Worm (Caenorhabditis elegans) whole organism, mixed stage, embryonic: ENCODE measurements around the gene W09H1.4.

Experiments used
- M03D4.4 ChIP-seq: sonication (generic microtip); optimal IDR thresholded peaks from 2 replicates; lab custom pipeline; 2017; ENCODE audit warnings: mild to moderate bottlenecking, missing genetic modification characterization, missing compliant biosample characterization
- bed-3 ChIP-seq: fragments of 200-800 bp; sonication (Bioruptor generic); optimal IDR thresholded peaks from 3 replicates; lab custom pipeline; 2018; ENCODE audit warnings: mild to moderate bottlenecking, missing genetic modification characterization, moderate library complexity, missing compliant biosample characterization
- blmp-1 ChIP-seq: fragments of 150-350 bp; optimal IDR thresholded peaks from 2 replicates; lab custom pipeline; 2014; ENCODE audit warnings: missing biosample characterization, missing genetic modification characterization
- ceh-39 ChIP-seq: fragments of 150-350 bp; optimal IDR thresholded peaks from 2 replicates; lab custom pipeline; 2014; ENCODE audit warnings: missing biosample characterization, missing genetic modification characterization
- ceh-43 ChIP-seq: fragments of 200-800 bp; sonication (Bioruptor generic); optimal IDR thresholded peaks from 2 replicates; lab custom pipeline; 2018; ENCODE audit warnings: mild to moderate bottlenecking, missing genetic modification characterization, moderate library complexity, missing compliant biosample characterization
- ceh-83 ChIP-seq: fragments of 200-800 bp; sonication (Bioruptor generic); optimal IDR thresholded peaks from 2 replicates; lab custom pipeline; 2018; ENCODE audit warnings: mild to moderate bottlenecking, missing genetic modification characterization, missing compliant biosample characterization
- ces-1 ChIP-seq: fragments of 150-350 bp; optimal IDR thresholded peaks from 2 replicates; lab custom pipeline; 2014; ENCODE audit warnings: missing biosample characterization, missing genetic modification reagents, missing genetic modification characterization
- cnd-1 ChIP-seq: fragments of 200-800 bp; sonication (Bioruptor generic); optimal IDR thresholded peaks from 2 replicates; lab custom pipeline; 2018; ENCODE audit warnings: mild to moderate bottlenecking, missing genetic modification characterization, missing compliant biosample characterization
- drap-1 ChIP-seq: fragments of 200-800 bp; sonication (Bioruptor generic); optimal IDR thresholded peaks from 3 replicates; lab custom pipeline; 2018; ENCODE audit warnings: mild to moderate bottlenecking, missing genetic modification characterization, missing compliant biosample characterization
- elt-1 ChIP-seq: sonication (generic microtip); optimal IDR thresholded peaks from 2 replicates; lab custom pipeline; 2017; ENCODE audit warnings: missing genetic modification characterization, mild to moderate bottlenecking, missing compliant biosample characterization, antibody characterized with exemption, moderate library complexity, borderline replicate concordance; ENCODE audit not compliant: insufficient read depth
- elt-3 ChIP-seq: fragments of 150-350 bp; optimal IDR thresholded peaks from 2 replicates; lab custom pipeline; 2014; ENCODE audit warnings: missing biosample characterization, missing genetic modification characterization
- flh-1 ChIP-seq: fragments of 200-800 bp; sonication (Bioruptor generic); optimal IDR thresholded peaks from 2 replicates; lab custom pipeline; 2018; ENCODE audit warnings: mild to moderate bottlenecking, missing genetic modification characterization, moderate library complexity, missing compliant biosample characterization
- ham-2 ChIP-seq: fragments of 200-800 bp; sonication (Bioruptor generic); optimal IDR thresholded peaks from 2 replicates; lab custom pipeline; 2018; ENCODE audit warnings: mild to moderate bottlenecking, missing genetic modification characterization, missing compliant biosample characterization
- hlh-1 ChIP-seq: fragments of 150-350 bp; optimal IDR thresholded peaks from 2 replicates; lab custom pipeline; 2014; ENCODE audit warnings: missing biosample characterization, missing genetic modification reagents, missing genetic modification characterization
- lin-13 ChIP-seq: fragments of 150-350 bp; optimal IDR thresholded peaks from 2 replicates; lab custom pipeline; 2014; ENCODE audit warnings: missing biosample characterization, missing genetic modification characterization
- lin-32 ChIP-seq: fragments of 200-800 bp; sonication (Bioruptor generic); optimal IDR thresholded peaks from 2 replicates; lab custom pipeline; 2018; ENCODE audit warnings: mild to moderate bottlenecking, missing genetic modification characterization, missing compliant biosample characterization
- lsy-2 ChIP-seq: fragments of 150-350 bp; optimal IDR thresholded peaks from 2 replicates; lab custom pipeline; 2014; ENCODE audit warnings: missing biosample characterization, missing genetic modification characterization
- mab-5 ChIP-seq: fragments of 150-350 bp; optimal IDR thresholded peaks from 2 replicates; lab custom pipeline; 2014; ENCODE audit warnings: missing biosample characterization, missing genetic modification characterization
- mep-1 ChIP-seq: fragments of 150-350 bp; optimal IDR thresholded peaks from 2 replicates; lab custom pipeline; 2017; ENCODE audit warnings: missing biosample characterization, missing genetic modification reagents, missing genetic modification characterization, inconsistent platforms
- mls-2 ChIP-seq: sonication (generic microtip); optimal IDR thresholded peaks from 2 replicates; lab custom pipeline; 2016; ENCODE audit warnings: mild to moderate bottlenecking, missing genetic modification characterization, moderate library complexity, missing compliant biosample characterization
- nhr-12 ChIP-seq: fragments of 150-350 bp; optimal IDR thresholded peaks from 2 replicates; lab custom pipeline; 2014; ENCODE audit warnings: missing biosample characterization, missing genetic modification characterization
- nhr-2 ChIP-seq: fragments of 150-350 bp; optimal IDR thresholded peaks from 2 replicates; lab custom pipeline; 2014; ENCODE audit warnings: missing biosample characterization, missing genetic modification characterization
- nhr-237 ChIP-seq: fragments of 150-350 bp; optimal IDR thresholded peaks from 2 replicates; lab custom pipeline; 2014; ENCODE audit warnings: missing biosample characterization, missing genetic modification characterization
- nhr-28 ChIP-seq: fragments of 150-350 bp; optimal IDR thresholded peaks from 2 replicates; lab custom pipeline; 2014; ENCODE audit warnings: missing biosample characterization, missing genetic modification characterization
- nhr-76 ChIP-seq: sonication (generic microtip); optimal IDR thresholded peaks from 2 replicates; lab custom pipeline; 2017; ENCODE audit warnings: missing biosample characterization, missing genetic modification characterization
- pha-4 ChIP-seq: fragments of 150-350 bp; optimal IDR thresholded peaks from 2 replicates; lab custom pipeline; 2018; ENCODE audit warnings: missing biosample characterization, missing genetic modification reagents, missing genetic modification characterization
- snpc-4 ChIP-seq: fragments of 150-350 bp; optimal IDR thresholded peaks from 2 replicates; lab custom pipeline; 2014; ENCODE audit warnings: missing biosample characterization, missing genetic modification characterization
- sptf-1 ChIP-seq: sonication (generic microtip); optimal IDR thresholded peaks from 2 replicates; lab custom pipeline; 2017; ENCODE audit warnings: mild to moderate bottlenecking, missing genetic modification characterization, moderate library complexity, missing compliant biosample characterization
- tbx-8 ChIP-seq: fragments of 200-800 bp; sonication (Bioruptor generic); optimal IDR thresholded peaks from 2 replicates; lab custom pipeline; 2018; ENCODE audit warnings: mild to moderate bottlenecking, missing genetic modification characterization, moderate library complexity, missing compliant biosample characterization
- unc-120 ChIP-seq: sonication (generic microtip); optimal IDR thresholded peaks from 2 replicates; lab custom pipeline; 2017; ENCODE audit warnings: missing genetic modification characterization, missing compliant biosample characterization; ENCODE audit not compliant: poor library complexity, severe bottlenecking
- unc-39 ChIP-seq: fragments of 150-350 bp; optimal IDR thresholded peaks from 2 replicates; lab custom pipeline; 2014; ENCODE audit warnings: missing biosample characterization, missing genetic modification characterization
- unc-62 ChIP-seq: fragments of 150-350 bp; optimal IDR thresholded peaks from 2 replicates; lab custom pipeline; 2014; ENCODE audit warnings: missing biosample characterization, missing genetic modification reagents, missing genetic modification characterization
- zip-8 ChIP-seq: fragments of 150-350 bp; optimal IDR thresholded peaks from 2 replicates; lab custom pipeline; 2014; ENCODE audit warnings: missing biosample characterization, missing genetic modification characterization
- ztf-11 ChIP-seq: fragments of 150-350 bp; optimal IDR thresholded peaks from 2 replicates; lab custom pipeline; 2014; ENCODE audit warnings: missing biosample characterization, missing genetic modification characterization

W09H1.4 gene

ce11 chrII:13156971-13157370 is 26.4 kb upstream of the W09H1.4 start, which contains the start of the genes hpr-17 and F32A11.1:
hpr-17 (minus strand) TSS chrII:13157047.
F32A11.1 (plus strand) TSS chrII:13157329.
- TF ChIP-seq nhr-2 (tag; lab: Kevin White, UChicago), result no peak
- no peak for TF ChIP-seq unc-62 (GFP tag; lab: Kevin White, UChicago)
- peak; percentile 42 for TF ChIP-seq ces-1 (GFP tag; lab: Kevin White, UChicago)
- TF ChIP-seq flh-1 (GFP tag; lab: Kevin White, UChicago), result no peak
- TF ChIP-seq drap-1 (GFP tag; lab: Kevin White, UChicago), result no peak
- peak; percentile 73 for TF ChIP-seq mep-1 (tag; lab: Kevin White, UChicago)
- TF ChIP-seq ceh-83 (GFP tag; lab: Kevin White, UChicago), result no peak
- no peak for TF ChIP-seq ceh-43
- no peak for TF ChIP-seq unc-39
- peak; percentile 58 for TF ChIP-seq lin-13
- peak; percentile 26 for TF ChIP-seq mab-5
- no peak for TF ChIP-seq ceh-39
- no peak for TF ChIP-seq elt-1 (tag; lab: Kevin White, UChicago)
- TF ChIP-seq snpc-4, result no peak
- TF ChIP-seq tbx-8 (GFP tag; lab: Kevin White, UChicago), result no peak
- peak; percentile 56 for TF ChIP-seq nhr-237
- peak; percentile 56 for TF ChIP-seq pha-4 (tag; lab: Kevin White, UChicago)
- no peak for TF ChIP-seq blmp-1 (tag; lab: Kevin White, UChicago)
- peak; percentile 12 for TF ChIP-seq hlh-1 (tag; lab: Kevin White, UChicago)
- no peak for TF ChIP-seq nhr-12 (tag; lab: Kevin White, UChicago)
- no peak for TF ChIP-seq zip-8 (tag; lab: Kevin White, UChicago)
- TF ChIP-seq ham-2 (GFP tag; lab: Kevin White, UChicago), result no peak
- no peak for TF ChIP-seq nhr-76 (tag; lab: Kevin White, UChicago)
- TF ChIP-seq sptf-1, result peak; percentile 50
- peak; percentile 67 for TF ChIP-seq lsy-2 (tag; lab: Kevin White, UChicago)
- peak; percentile 22 for TF ChIP-seq ztf-11
- no peak for TF ChIP-seq mls-2 (tag; lab: Kevin White, UChicago)

- TF ChIP-seq sptf-1 (no peak), nhr-12 (tag; lab: Kevin White, UChicago) (no peak), snpc-4 (no peak), lsy-2 (tag; lab: Kevin White, UChicago) (no peak), flh-1 (GFP tag; lab: Kevin White, UChicago) (no peak), bed-3 (GFP tag; lab: Kevin White, UChicago) (no peak), M03D4.4 (tag; lab: Kevin White, UChicago) (no peak), unc-120 (tag; lab: Kevin White, UChicago) (no peak), nhr-76 (tag; lab: Kevin White, UChicago) (no peak), mab-5 (no peak), mep-1 (tag; lab: Kevin White, UChicago) (no peak), nhr-237 (no peak), tbx-8 (GFP tag; lab: Kevin White, UChicago) (no peak), ceh-83 (GFP tag; lab: Kevin White, UChicago) (no peak)
These were observed 23.5 kb upstream of the W09H1.4 start for ce11 chrII:13159869-13160268.

- no peak for TF ChIP-seq snpc-4
- TF ChIP-seq cnd-1 (tag; lab: Kevin White, UChicago), result no peak
- no peak for TF ChIP-seq ztf-11
- TF ChIP-seq mab-5, result no peak
- TF ChIP-seq blmp-1 (tag; lab: Kevin White, UChicago), result no peak
- TF ChIP-seq ceh-43, result no peak
- TF ChIP-seq lsy-2 (tag; lab: Kevin White, UChicago), result no peak
- no peak for TF ChIP-seq ces-1 (GFP tag; lab: Kevin White, UChicago)
- TF ChIP-seq lin-32 (GFP tag; lab: Kevin White, UChicago), result no peak
- no peak for TF ChIP-seq unc-120 (tag; lab: Kevin White, UChicago)
- no peak for TF ChIP-seq ceh-39
These were observed 20.3 kb upstream of the W09H1.4 start for ce11 chrII:13163009-13163408.

- TF ChIP-seq lin-32 (GFP tag; lab: Kevin White, UChicago) (no peak), pha-4 (tag; lab: Kevin White, UChicago) (no peak), zip-8 (tag; lab: Kevin White, UChicago) (no peak), flh-1 (GFP tag; lab: Kevin White, UChicago) (no peak), nhr-76 (tag; lab: Kevin White, UChicago) (no peak), ceh-43 (no peak), hlh-1 (tag; lab: Kevin White, UChicago) (no peak), tbx-8 (GFP tag; lab: Kevin White, UChicago) (no peak), ceh-39 (no peak), mls-2 (tag; lab: Kevin White, UChicago) (no peak), elt-1 (tag; lab: Kevin White, UChicago) (no peak), unc-120 (tag; lab: Kevin White, UChicago) (no peak), ceh-83 (GFP tag; lab: Kevin White, UChicago) (no peak), drap-1 (GFP tag; lab: Kevin White, UChicago) (no peak), nhr-28 (tag; lab: Kevin White, UChicago) (no peak), nhr-237 (no peak), mep-1 (tag; lab: Kevin White, UChicago) (no peak), elt-3 (tag; lab: Kevin White, UChicago) (no peak), lin-13 (no peak), nhr-2 (tag; lab: Kevin White, UChicago) (no peak)
- TF ChIP-seq, all 35 proteins: peak for 0
These were observed 19.3 kb upstream of the W09H1.4 start for ce11 chrII:13164062-13164461.
